Fruit fly (Drosophila melanogaster) whole organism, wandering third instar larva: ENCODE results near the gene Nthl1.

Source experiments
- fru ChIP-seq: fragments of 200-800 bp; sonication (Bioruptor generic); optimal IDR thresholded peaks from 3 replicates; lab custom pipeline; 2016; ENCODE audit warnings: missing biosample characterization, mild to moderate bottlenecking, missing genetic modification characterization
- pan ChIP-seq: fragments of >200 bp; optimal IDR thresholded peaks from 2 replicates; lab custom pipeline; 2017
- rgr ChIP-seq: fragments of 200-800 bp; sonication (Bioruptor generic); optimal IDR thresholded peaks from 3 replicates; lab custom pipeline; 2016; ENCODE audit warnings: missing biosample characterization, mild to moderate bottlenecking, missing genetic modification characterization
- sage ChIP-seq: fragments of 200-800 bp; sonication (Bioruptor generic); optimal IDR thresholded peaks from 2 replicates; lab custom pipeline; 2016; ENCODE audit warnings: missing biosample characterization, mild to moderate bottlenecking, missing genetic modification characterization
- usp ChIP-seq: fragments of >200 bp; optimal IDR thresholded peaks from 2 replicates; lab custom pipeline; 2017; ENCODE audit warnings: missing biosample characterization, missing genetic modification characterization

dm6 chr2L:20969674-20970297 lies 42.1 kb upstream of the Nthl1 start:
- TF ChIP-seq sage (GFP tag; lab: Kevin White, UChicago) (no peak), usp (no peak), fru (GFP tag; lab: Kevin White, UChicago) (no peak), pan (lab: Kevin White, UChicago) (no peak), rgr (GFP tag; lab: Kevin White, UChicago) (no peak)
